Fruit fly (Drosophila melanogaster) whole organism, wandering third instar larva: ENCODE measurements around the gene Tbh.
A peak's percentile ranks its signal among the peaks of the same experiment; 100 is the strongest.

Experiments
- Abd-B ChIP-seq: fragments of >200 bp; optimal IDR thresholded peaks from 2 replicates; lab custom pipeline; 2017; ENCODE audit warnings: missing biosample characterization, missing genetic modification characterization
- CG32264 ChIP-seq: fragments of 200-800 bp; sonication (Bioruptor generic); optimal IDR thresholded peaks from 2 replicates; lab custom pipeline; 2016; ENCODE audit warnings: missing biosample characterization, missing genetic modification characterization
- CG9705 ChIP-seq: fragments of 200-800 bp; sonication (Bioruptor generic); optimal IDR thresholded peaks from 2 replicates; lab custom pipeline; 2018; ENCODE audit warnings: missing biosample characterization, mild to moderate bottlenecking, missing genetic modification characterization
- CrebA ChIP-seq: fragments of 200-800 bp; sonication (Bioruptor generic); optimal IDR thresholded peaks from 2 replicates; lab custom pipeline; 2016; ENCODE audit warnings: missing biosample characterization, mild to moderate bottlenecking, missing genetic modification characterization, borderline replicate concordance
- Dfd ChIP-seq: fragments of >200 bp; optimal IDR thresholded peaks from 2 replicates; lab custom pipeline; 2017; ENCODE audit warnings: missing biosample characterization, missing genetic modification characterization
- Dif ChIP-seq: fragments of 200-275, 200-300 bp; sonication (Bioruptor generic); optimal IDR thresholded peaks from 2 replicates; lab custom pipeline; 2018; ENCODE audit warnings: missing biosample characterization, missing genetic modification characterization; ENCODE audit not compliant: partially characterized antibody
- GATAd ChIP-seq: sonication (Bioruptor generic); optimal IDR thresholded peaks from 2 replicates; lab custom pipeline; 2016; ENCODE audit warnings: missing biosample characterization, missing genetic modification characterization
- HLH106 ChIP-seq: fragments of 200-800 bp; optimal IDR thresholded peaks from 3 replicates; lab custom pipeline; 2019; ENCODE audit warnings: missing biosample characterization, mild to moderate bottlenecking, missing genetic modification characterization, moderate library complexity
- Hr78 ChIP-seq: fragments of >200 bp; optimal IDR thresholded peaks from 2 replicates; lab custom pipeline; 2017; ENCODE audit warnings: missing biosample characterization, missing genetic modification characterization
- Hr83 ChIP-seq: fragments of 200-300 bp; sonication (Bioruptor generic); optimal IDR thresholded peaks from 2 replicates; lab custom pipeline; 2016; ENCODE audit warnings: missing biosample characterization, mild to moderate bottlenecking, missing genetic modification characterization, moderate library complexity; ENCODE audit not compliant: poor library complexity, severe bottlenecking
- Jra ChIP-seq: sonication (Bioruptor generic); optimal IDR thresholded peaks from 2 replicates; lab custom pipeline; 2016; ENCODE audit warnings: missing biosample characterization, missing genetic modification characterization
- Myc ChIP-seq: fragments of >200 bp; optimal IDR thresholded peaks from 2 replicates; lab custom pipeline; 2017
- OdsH ChIP-seq: fragments of 200-800 bp; sonication (Bioruptor generic); optimal IDR thresholded peaks from 2 replicates; lab custom pipeline; 2016; ENCODE audit warnings: missing biosample characterization, mild to moderate bottlenecking, missing genetic modification characterization
- Rel ChIP-seq, 2 experiments: fragments of 200-800 bp; sonication (Bioruptor generic) in 1 of 2; optimal IDR thresholded peaks; 2 replicates in 1 of 2; 3 replicates in 1 of 2; lab custom pipeline; 2016 to 2019; ENCODE audit warnings: mild to moderate bottlenecking in 2 of 2, missing biosample characterization in 2 of 2, missing genetic modification characterization in 2 of 2, moderate library complexity in 1 of 2
- Vsx2 ChIP-seq: fragments of 200-300, 225-300 bp; sonication (Bioruptor generic); optimal IDR thresholded peaks from 2 replicates; lab custom pipeline; 2018; ENCODE audit warnings: missing biosample characterization, missing genetic modification characterization; ENCODE audit not compliant: partially characterized antibody
- br ChIP-seq: fragments of 200-800 bp; sonication (Bioruptor generic); optimal IDR thresholded peaks from 2 replicates; lab custom pipeline; 2016; ENCODE audit warnings: missing biosample characterization, missing genetic modification characterization
- brk ChIP-seq: fragments of 200-800 bp; sonication (Bioruptor generic); optimal IDR thresholded peaks from 2 replicates; lab custom pipeline; 2016; ENCODE audit warnings: missing biosample characterization, mild to moderate bottlenecking, missing genetic modification characterization
- dl ChIP-seq, 2 experiments: fragments of 175-275, 200-275 bp in 1 of 2; fragments of 200-275 bp in 1 of 2; sonication (Bioruptor generic); optimal IDR thresholded peaks; lab custom pipeline; 2018; ENCODE audit warnings: mild to moderate bottlenecking in 2 of 2, missing biosample characterization in 2 of 2, missing genetic modification characterization in 2 of 2, moderate library complexity in 2 of 2; ENCODE audit not compliant: partially characterized antibody in 2 of 2, insufficient read depth in 1 of 2
- dmrt93B ChIP-seq: fragments of 200-800 bp; sonication (Bioruptor generic); optimal IDR thresholded peaks from 2 replicates; lab custom pipeline; 2018; ENCODE audit warnings: missing biosample characterization, mild to moderate bottlenecking, missing genetic modification characterization
- ey ChIP-seq: fragments of 200-800 bp; sonication (Bioruptor generic); optimal IDR thresholded peaks from 2 replicates; lab custom pipeline; 2016; ENCODE audit warnings: missing biosample characterization, missing genetic modification characterization
- foxo ChIP-seq, 2 experiments: fragments of 200-800 bp; sonication (Bioruptor generic); optimal IDR thresholded peaks; 2 replicates in 1 of 2; 3 replicates in 1 of 2; lab custom pipeline; 2016 to 2017; ENCODE audit warnings: missing biosample characterization in 2 of 2, missing genetic modification characterization in 2 of 2
- h ChIP-seq: fragments of 200-800 bp; sonication (Bioruptor generic); optimal IDR thresholded peaks from 3 replicates; lab custom pipeline; 2016; ENCODE audit warnings: missing biosample characterization, mild to moderate bottlenecking, missing genetic modification characterization
- jim ChIP-seq: fragments of 175-275, 200-325 bp; sonication (Bioruptor generic); optimal IDR thresholded peaks from 2 replicates; lab custom pipeline; 2016; ENCODE audit warnings: missing biosample characterization, mild to moderate bottlenecking, missing genetic modification characterization
- lola ChIP-seq: fragments of >200 bp; optimal IDR thresholded peaks from 2 replicates; lab custom pipeline; 2017; ENCODE audit warnings: missing biosample characterization, missing genetic modification characterization
- pan ChIP-seq: fragments of >200 bp; optimal IDR thresholded peaks from 2 replicates; lab custom pipeline; 2017
- psq ChIP-seq: fragments of 200-800 bp; sonication (Bioruptor generic); optimal IDR thresholded peaks from 3 replicates; lab custom pipeline; 2017; ENCODE audit warnings: missing biosample characterization, mild to moderate bottlenecking, missing genetic modification characterization, moderate library complexity
- rgr ChIP-seq: fragments of 200-800 bp; sonication (Bioruptor generic); optimal IDR thresholded peaks from 3 replicates; lab custom pipeline; 2016; ENCODE audit warnings: missing biosample characterization, mild to moderate bottlenecking, missing genetic modification characterization
- sage ChIP-seq: fragments of 200-800 bp; sonication (Bioruptor generic); optimal IDR thresholded peaks from 2 replicates; lab custom pipeline; 2016; ENCODE audit warnings: missing biosample characterization, mild to moderate bottlenecking, missing genetic modification characterization
- sv ChIP-seq: fragments of 200-800 bp; sonication (Bioruptor generic); optimal IDR thresholded peaks from 3 replicates; lab custom pipeline; 2016; ENCODE audit warnings: missing biosample characterization, missing genetic modification characterization
- tai ChIP-seq: sonication (Bioruptor generic); optimal IDR thresholded peaks from 2 replicates; lab custom pipeline; 2016; ENCODE audit warnings: missing biosample characterization, missing genetic modification characterization
- usp ChIP-seq: fragments of >200 bp; optimal IDR thresholded peaks from 2 replicates; lab custom pipeline; 2017; ENCODE audit warnings: missing biosample characterization, missing genetic modification characterization
- woc ChIP-seq: sonication (Bioruptor generic); optimal IDR thresholded peaks from 2 replicates; lab custom pipeline; 2016; ENCODE audit warnings: missing biosample characterization, mild to moderate bottlenecking, missing genetic modification characterization

Gene Tbh

dm6 chrX:7995171-7995747, at the start of gene Tbh:
TSS of gene Tbh (plus strand) at chrX:7995697.
- TF ChIP-seq tai (GFP tag; lab: Kevin White, UChicago) (no peak), CG32264 (GFP tag; lab: Kevin White, UChicago) (no peak), rgr (GFP tag; lab: Kevin White, UChicago) (no peak), sage (GFP tag; lab: Kevin White, UChicago) (no peak), h (GFP tag; lab: Kevin White, UChicago) (no peak), Jra (no peak), usp (no peak), CG9705 (GFP tag; lab: Kevin White, UChicago) (no peak), OdsH (GFP tag; lab: Kevin White, UChicago) (no peak), lola (GFP tag; lab: Kevin White, UChicago) (no peak), brk (GFP tag; lab: Kevin White, UChicago) (no peak), Dfd (GFP tag; lab: Kevin White, UChicago) (no peak), Rel (GFP tag; optimal IDR thresholded peaks at IDR 0.05; lab: Kevin White, UChicago) (no peak), Rel (tag; optimal IDR thresholded peaks at IDR 0.05; lab: Kevin White, UChicago) (no peak), foxo (GFP tag; optimal IDR thresholded peaks at IDR 0.05; lab: Kevin White, UChicago) (no peak), Hr78 (no peak), sv (no peak)

- TF ChIP-seq br (GFP tag; lab: Kevin White, UChicago): peak; percentile 2
- no peak for TF ChIP-seq rgr (GFP tag; lab: Kevin White, UChicago)
- peak; percentile 94 for TF ChIP-seq Vsx2 (GFP tag; lab: Kevin White, UChicago)
- TF ChIP-seq Jra: no peak
- no peak for TF ChIP-seq HLH106
- no peak for TF ChIP-seq Abd-B (GFP tag; lab: Kevin White, UChicago)
- no peak for TF ChIP-seq h (GFP tag; lab: Kevin White, UChicago)
- no peak for TF ChIP-seq ey
- no peak for TF ChIP-seq Rel (GFP tag; optimal IDR thresholded peaks at IDR 0.05; lab: Kevin White, UChicago)
- TF ChIP-seq Rel (tag; optimal IDR thresholded peaks at IDR 0.05; lab: Kevin White, UChicago): peak; percentile 69
- no peak for TF ChIP-seq pan (lab: Kevin White, UChicago)
- no peak for TF ChIP-seq CG9705 (GFP tag; lab: Kevin White, UChicago)
- TF ChIP-seq sv: no peak
- no peak for TF ChIP-seq woc (GFP tag; lab: Kevin White, UChicago)
- TF ChIP-seq Myc (lab: Kevin White, UChicago): no peak
- peak; percentile 60 for TF ChIP-seq jim (GFP tag; lab: Kevin White, UChicago)
- peak; percentile 90 for TF ChIP-seq Dif (GFP tag; lab: Kevin White, UChicago)
- no peak for TF ChIP-seq Hr83
- peak; percentile 45 to 53 for TF ChIP-seq dl (GFP tag; optimal IDR thresholded peaks at IDR 0.05; lab: Kevin White, UChicago; ENCODE audit: insufficient read depth in 1 of 2, partially characterized antibody in 2 of 2)
- TF ChIP-seq GATAd: no peak
- TF ChIP-seq brk (GFP tag; lab: Kevin White, UChicago): no peak
- TF ChIP-seq lola (GFP tag; lab: Kevin White, UChicago): no peak
- TF ChIP-seq CG32264 (GFP tag; lab: Kevin White, UChicago): no peak
- TF ChIP-seq CrebA (GFP tag; lab: Kevin White, UChicago): no peak
- no peak for TF ChIP-seq tai (GFP tag; lab: Kevin White, UChicago)
- TF ChIP-seq psq (GFP tag; lab: Kevin White, UChicago): peak; percentile 58
- TF ChIP-seq dmrt93B (GFP tag; lab: Kevin White, UChicago): no peak
Observed at dm6 chrX:7946858-7947313, 48.6 kb upstream of the Tbh start, which contains the start of gene orion. TSS of gene orion (minus strand) at chrX:7946908.

dm6 chrX:7955890-7956289, 39.6 kb upstream of the Tbh start, which contains the start of the genes CG15332 and CG15330:
TSS of gene CG15332 (minus strand) at chrX:7955990.
TSS of gene CG15330 (plus strand) at chrX:7956064.
- TF ChIP-seq sage (GFP tag; lab: Kevin White, UChicago) (no peak), foxo (GFP tag; optimal IDR thresholded peaks at IDR 0.05; lab: Kevin White, UChicago) (no peak), Myc (lab: Kevin White, UChicago) (no peak), GATAd (no peak), Rel (GFP tag; optimal IDR thresholded peaks at IDR 0.05; lab: Kevin White, UChicago) (no peak), Rel (tag; optimal IDR thresholded peaks at IDR 0.05; lab: Kevin White, UChicago) (no peak), Vsx2 (GFP tag; lab: Kevin White, UChicago) (no peak), Abd-B (GFP tag; lab: Kevin White, UChicago) (no peak), HLH106 (no peak)
